Fruit fly (Drosophila melanogaster): ENCODE results near the gene TfIIFalpha.

The TfIIFalpha gene

dm6 chr3R:6427619-6428378, 47.5 kb downstream of the TfIIFalpha start (continued):
- TF ChIP-seq grau (tag; optimal IDR thresholded peaks at IDR 0.05) (peak; percentile 63), CG9437 (GFP tag; optimal IDR thresholded peaks at IDR 0.05) (peak; percentile 44), tio (GFP tag; optimal IDR thresholded peaks at IDR 0.05) (peak; percentile 68), gt (GFP tag; IDR thresholded peaks at IDR 0.05) (no peak), vfl (GFP tag; optimal IDR thresholded peaks at IDR 0.05) (peak; percentile 34), Gug (GFP tag; IDR thresholded peaks at IDR 0.05) (peak; percentile 45; the same call in 2 of the 4 replicates), Bteb2 (GFP tag; optimal IDR thresholded peaks at IDR 0.05) (peak; percentile 39), CG17328 (GFP tag; IDR thresholded peaks at IDR 0.05) (peak; percentile 75), CG1832 (GFP tag; optimal IDR thresholded peaks at IDR 0.05) (no peak), zfh1 (GFP tag; IDR thresholded peaks at IDR 0.05) (peak; percentile 73), Xrp1 (GFP tag; IDR thresholded peaks at IDR 0.05) (peak; percentile 77), CG16779 (GFP tag; IDR thresholded peaks at IDR 0.05) (0 out of 2 replicates have a peak, but pooled peaks have one; percentile 47), CG4404 (GFP tag; IDR thresholded peaks at IDR 0.05) (peak; percentile 34; the same call in 1 of the 2 replicates), twi (tag; optimal IDR thresholded peaks at IDR 0.05) (no peak), CG11247 (GFP tag; IDR thresholded peaks at IDR 0.05) (peak; percentile 29; the same call in 1 of the 2 replicates), Neu2 (GFP tag; optimal IDR thresholded peaks at IDR 0.05; ENCODE audit: borderline replicate concordance) (no peak), CG10979 (tag; optimal IDR thresholded peaks at IDR 0.05) (peak; percentile 82), CG7963 (GFP tag; IDR thresholded peaks at IDR 0.05; ENCODE audit: partially characterized antibody) (no peak), CG5245 (GFP tag; optimal IDR thresholded peaks at IDR 0.05) (no peak), CG5953 (GFP tag; IDR thresholded peaks at IDR 0.05) (peak; percentile 64), scrt (GFP tag; optimal IDR thresholded peaks at IDR 0.05) (peak; percentile 57), CG4730 (GFP tag; IDR thresholded peaks at IDR 0.05) (peak; percentile 67), peb (GFP tag; IDR thresholded peaks at IDR 0.05) (peak; percentile 61), onecut (GFP tag; IDR thresholded peaks at IDR 0.05) (no peak; the same call in 1 of the 2 replicates), Optix (GFP tag; IDR thresholded peaks at IDR 0.05) (peak; percentile 53; the same call in 2 of the 3 replicates), Kr (GFP tag; optimal IDR thresholded peaks at IDR 0.05) (no peak), CG17361 (GFP tag; IDR thresholded peaks at IDR 0.05) (peak; percentile 77), CG15269 (tag; optimal IDR thresholded peaks at IDR 0.05) (peak; percentile 49), fd3F (GFP tag; optimal IDR thresholded peaks at IDR 0.05) (peak; percentile 9), yki (optimal IDR thresholded peaks at IDR 0.05) (no peak), lov (optimal IDR thresholded peaks at IDR 0.05) (no peak), lov (GFP tag; IDR thresholded peaks at IDR 0.05) (0 out of 3 replicates have a peak, but pooled peaks have one; percentile 69), maf-S (GFP tag; optimal IDR thresholded peaks at IDR 0.05) (no peak), CG3726 (GFP tag; IDR thresholded peaks at IDR 0.05) (no peak), vvl (GFP tag; IDR thresholded peaks at IDR 0.05) (peak; percentile 80), CG7786 (GFP tag; optimal IDR thresholded peaks at IDR 0.05) (no peak), Mes4 (GFP tag; optimal IDR thresholded peaks at IDR 0.05) (peak; percentile 5), Usf (GFP tag; optimal IDR thresholded peaks at IDR 0.05) (no peak), zf30C (GFP tag; optimal IDR thresholded peaks at IDR 0.05) (peak; percentile 8), HLH4C (GFP tag; IDR thresholded peaks at IDR 0.05; ENCODE audit: partially characterized antibody) (no peak), Dll (GFP tag; IDR thresholded peaks at IDR 0.05; ENCODE audit: partially characterized antibody) (no peak), CG6813 (GFP tag; optimal IDR thresholded peaks at IDR 0.05) (peak; percentile 58), CG6791 (GFP tag; IDR thresholded peaks at IDR 0.05; ENCODE audit: partially characterized antibody) (peak; percentile 46; the same call in 1 of the 3 replicates), dysf (GFP tag; IDR thresholded peaks at IDR 0.05) (peak; percentile 71; the same call in 2 of the 3 replicates), CG1603 (tag; optimal IDR thresholded peaks at IDR 0.05) (peak; percentile 75), sc (optimal IDR thresholded peaks at IDR 0.05) (no peak), sc (GFP tag; optimal IDR thresholded peaks at IDR 0.05) (peak; percentile 62), CG6854 (GFP tag; optimal IDR thresholded peaks at IDR 0.05) (no peak), mld (GFP tag; IDR thresholded peaks at IDR 0.05; ENCODE audit: partially characterized antibody) (no peak), fu2 (GFP tag; optimal IDR thresholded peaks at IDR 0.05) (no peak)

Measured in whole organism, embryonic.